Fruit fly (Drosophila melanogaster): ENCODE data around the gene Eig71Ei.

Eig71Ei gene

dm6 chr3L:15689518-15689917 lies 30.0 kb downstream of the Eig71Ei start:
- TF ChIP-seq Hr83 (GFP tag; optimal IDR thresholded peaks at IDR 0.05; ENCODE audit: poor library complexity, severe bottlenecking) (no peak), pan (optimal IDR thresholded peaks at IDR 0.05) (no peak), fru (GFP tag; optimal IDR thresholded peaks at IDR 0.05) (no peak), sage (GFP tag; optimal IDR thresholded peaks at IDR 0.05) (no peak), Myc (optimal IDR thresholded peaks at IDR 0.05) (no peak), N (GFP tag; optimal IDR thresholded peaks at IDR 0.05) (no peak), CG9705 (GFP tag; optimal IDR thresholded peaks at IDR 0.05) (no peak), br (GFP tag; optimal IDR thresholded peaks at IDR 0.05) (no peak), CG32264 (GFP tag; optimal IDR thresholded peaks at IDR 0.05) (no peak), Abd-B (GFP tag; optimal IDR thresholded peaks at IDR 0.05) (no peak)

DNA sequence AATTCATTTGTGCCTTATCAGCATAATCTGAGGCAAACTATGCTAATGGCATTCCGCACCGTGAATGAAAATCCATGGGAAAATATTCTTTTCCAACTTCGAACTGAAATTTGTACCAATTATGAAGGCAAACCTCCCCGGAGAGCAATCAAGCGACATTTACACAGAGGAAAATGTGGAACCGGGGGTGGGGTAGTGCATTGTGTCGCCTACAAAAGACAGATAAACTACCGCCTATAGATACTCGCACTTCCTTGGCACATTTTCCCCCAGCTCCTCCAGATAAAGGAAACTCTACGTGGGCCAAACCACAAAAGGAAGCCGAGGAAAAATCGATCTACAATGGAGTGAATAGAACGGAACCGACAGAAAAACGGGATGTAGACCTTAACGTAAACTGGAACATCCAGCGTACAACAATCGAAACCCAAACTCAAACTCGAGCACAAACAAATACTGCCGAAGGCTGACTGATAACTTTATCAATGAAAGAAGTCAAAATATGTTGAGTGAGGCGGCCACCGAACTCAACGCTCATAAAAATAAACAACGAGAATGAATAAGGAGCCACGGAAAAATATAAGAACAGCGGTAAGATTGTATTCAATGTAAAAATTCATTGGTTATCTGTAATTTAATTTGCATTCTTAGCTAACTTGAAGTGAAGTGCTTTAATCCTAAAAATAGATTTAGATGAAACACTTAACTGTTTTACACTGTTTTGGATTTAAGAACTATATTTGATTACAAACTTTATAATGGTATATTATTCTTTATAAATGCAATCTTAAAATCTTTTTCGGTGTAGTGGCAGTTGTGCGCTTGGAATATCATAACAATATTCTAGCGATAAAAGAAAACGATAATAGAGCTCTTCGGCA lies 31.4 kb downstream of the Eig71Ei start:
- TF ChIP-seq Dfd (GFP tag; optimal IDR thresholded peaks at IDR 0.05) (no peak), N (GFP tag; optimal IDR thresholded peaks at IDR 0.05) (no peak), fru (GFP tag; optimal IDR thresholded peaks at IDR 0.05) (peak; percentile 13), Hr83 (GFP tag; optimal IDR thresholded peaks at IDR 0.05; ENCODE audit: poor library complexity, severe bottlenecking) (no peak), HLH106 (tag; optimal IDR thresholded peaks at IDR 0.05) (peak; percentile 15), CG9705 (GFP tag; optimal IDR thresholded peaks at IDR 0.05) (no peak), Sp1 (GFP tag; optimal IDR thresholded peaks at IDR 0.05) (no peak), psq (GFP tag; optimal IDR thresholded peaks at IDR 0.05) (no peak), h (GFP tag; optimal IDR thresholded peaks at IDR 0.05) (no peak), dsf (GFP tag; optimal IDR thresholded peaks at IDR 0.05; ENCODE audit: borderline replicate concordance) (no peak), dl (GFP tag; optimal IDR thresholded peaks at IDR 0.05; ENCODE audit: insufficient read depth in 1 of 2, partially characterized antibody in 2 of 2) (no peak), foxo (GFP tag; optimal IDR thresholded peaks at IDR 0.05) (peak in 1 of 2 experiments; percentile 26), jim (GFP tag; optimal IDR thresholded peaks at IDR 0.05) (no peak)

- TF ChIP-seq Sp1 (GFP tag; optimal IDR thresholded peaks at IDR 0.05) = no peak
- no peak for TF ChIP-seq tai (GFP tag; optimal IDR thresholded peaks at IDR 0.05)
- TF ChIP-seq Jra (GFP tag; optimal IDR thresholded peaks at IDR 0.05) = no peak
- no peak for TF ChIP-seq CG32264 (GFP tag; optimal IDR thresholded peaks at IDR 0.05)
- no peak for TF ChIP-seq dmrt93B (GFP tag; optimal IDR thresholded peaks at IDR 0.05)
- no peak for TF ChIP-seq Vsx2 (GFP tag; optimal IDR thresholded peaks at IDR 0.05; ENCODE audit: partially characterized antibody)
- TF ChIP-seq fru (GFP tag; optimal IDR thresholded peaks at IDR 0.05) = no peak
- no peak for TF ChIP-seq usp (GFP tag; optimal IDR thresholded peaks at IDR 0.05)
- no peak for TF ChIP-seq CG9705 (GFP tag; optimal IDR thresholded peaks at IDR 0.05)
- no peak for TF ChIP-seq br (GFP tag; optimal IDR thresholded peaks at IDR 0.05)
- no peak for TF ChIP-seq sv (GFP tag; optimal IDR thresholded peaks at IDR 0.05)
- no peak for TF ChIP-seq Hr83 (GFP tag; optimal IDR thresholded peaks at IDR 0.05; ENCODE audit: poor library complexity, severe bottlenecking)
- no peak for TF ChIP-seq h (GFP tag; optimal IDR thresholded peaks at IDR 0.05)
- no peak for TF ChIP-seq lola (GFP tag; optimal IDR thresholded peaks at IDR 0.05)
- TF ChIP-seq Myc (optimal IDR thresholded peaks at IDR 0.05) = no peak
- no peak for TF ChIP-seq foxo (GFP tag; optimal IDR thresholded peaks at IDR 0.05)
- no peak for TF ChIP-seq Mio (GFP tag; optimal IDR thresholded peaks at IDR 0.05)
Observed at dm6 chr3L:15691968-15692367, 32.5 kb downstream of the Eig71Ei start, which contains the start of gene CG34451. TSS of gene CG34451 (minus strand) at chr3L:15692068.

dm6 chr3L:15692388-15692787 lies 32.9 kb downstream of the Eig71Ei start:
- TF ChIP-seq Dfd (GFP tag; optimal IDR thresholded peaks at IDR 0.05) (no peak), Dif (GFP tag; optimal IDR thresholded peaks at IDR 0.05; ENCODE audit: partially characterized antibody) (no peak), sage (GFP tag; optimal IDR thresholded peaks at IDR 0.05) (no peak), fru (GFP tag; optimal IDR thresholded peaks at IDR 0.05) (no peak), dsf (GFP tag; optimal IDR thresholded peaks at IDR 0.05; ENCODE audit: borderline replicate concordance) (no peak), foxo (GFP tag; optimal IDR thresholded peaks at IDR 0.05) (no peak), CrebA (GFP tag; optimal IDR thresholded peaks at IDR 0.05; ENCODE audit: borderline replicate concordance) (no peak), sv (GFP tag; optimal IDR thresholded peaks at IDR 0.05) (no peak), tai (GFP tag; optimal IDR thresholded peaks at IDR 0.05) (no peak), psq (GFP tag; optimal IDR thresholded peaks at IDR 0.05) (no peak), dl (GFP tag; optimal IDR thresholded peaks at IDR 0.05; ENCODE audit: insufficient read depth in 1 of 2, partially characterized antibody in 2 of 2) (no peak), GATAd (GFP tag; optimal IDR thresholded peaks at IDR 0.05) (no peak), usp (GFP tag; optimal IDR thresholded peaks at IDR 0.05) (no peak), Hr83 (GFP tag; optimal IDR thresholded peaks at IDR 0.05; ENCODE audit: poor library complexity, severe bottlenecking) (no peak), CG32264 (GFP tag; optimal IDR thresholded peaks at IDR 0.05) (no peak), Sp1 (GFP tag; optimal IDR thresholded peaks at IDR 0.05) (no peak), jim (GFP tag; optimal IDR thresholded peaks at IDR 0.05) (no peak), N (GFP tag; optimal IDR thresholded peaks at IDR 0.05) (no peak)

Measured in whole organism, wandering third instar larva.